Fruit fly (Drosophila melanogaster) whole organism, embryonic: ENCODE data around the gene Lcp65Ag2.

ENCODE experiments used
- Abd-B ChIP-seq: fragments of 200-800 bp; sonication (Bioruptor generic); optimal IDR thresholded peaks from 2 replicates; lab custom pipeline; 2018; ENCODE audit warnings: missing biosample characterization, mild to moderate bottlenecking, missing genetic modification characterization, moderate library complexity
- B-H1 ChIP-seq: fragments of 200-800 bp; sonication (Bioruptor generic); IDR thresholded peaks from 3 replicates; pipeline ENCODE4 v1.3.6; 2022; ENCODE audit warnings: missing biosample characterization, missing genetic modification characterization
- BtbVII ChIP-seq: fragments of 200-800 bp; sonication (Bioruptor generic); optimal IDR thresholded peaks from 3 replicates; lab custom pipeline; 2017; ENCODE audit warnings: missing biosample characterization, mild to moderate bottlenecking, missing genetic modification characterization
- CG10321 ChIP-seq: fragments of 200-800 bp; sonication (Bioruptor generic); IDR thresholded peaks from 2 replicates; pipeline ENCODE4 v1.3.6; 2022; ENCODE audit warnings: missing biosample characterization, missing genetic modification characterization
- CG13123 ChIP-seq: fragments of 200-800 bp; sonication (Bioruptor generic); optimal IDR thresholded peaks from 2 replicates; lab custom pipeline; 2016; ENCODE audit warnings: missing biosample characterization, missing genetic modification characterization
- CG14441 ChIP-seq: fragments of 200-800 bp; sonication (Bioruptor generic); IDR thresholded peaks from 2 replicates; pipeline ENCODE4 v1.3.6; 2022; ENCODE audit warnings: missing biosample characterization, missing genetic modification characterization
- CG17359 ChIP-seq: fragments of 200-800 bp; sonication (Bioruptor generic); optimal IDR thresholded peaks from 3 replicates; lab custom pipeline; 2018; ENCODE audit warnings: missing biosample characterization, mild to moderate bottlenecking, missing genetic modification characterization, moderate library complexity
- CG18011 ChIP-seq: fragments of 200-800 bp; sonication (Bioruptor generic); optimal IDR thresholded peaks from 2 replicates; lab custom pipeline; 2017; ENCODE audit warnings: missing biosample characterization, missing genetic modification characterization, mild to moderate bottlenecking, moderate library complexity, missing genotype
- CG2875 ChIP-seq: fragments of 200-800 bp; sonication (Bioruptor generic); optimal IDR thresholded peaks from 2 replicates; lab custom pipeline; 2017; ENCODE audit warnings: missing biosample characterization, mild to moderate bottlenecking, missing genetic modification characterization, missing genetic modification reagents
- CG4282 ChIP-seq: fragments of 200-800 bp; sonication (Bioruptor generic); optimal IDR thresholded peaks from 2 replicates; lab custom pipeline; 2016; ENCODE audit warnings: missing biosample characterization, missing genetic modification characterization
- CG4404 ChIP-seq: fragments of 200-800 bp; sonication (Bioruptor generic); IDR thresholded peaks from 2 replicates; pipeline ENCODE4 v1.3.6; 2022; ENCODE audit warnings: missing biosample characterization, missing genetic modification characterization
- CG4820 ChIP-seq: fragments of 200-800 bp; sonication (Bioruptor generic); optimal IDR thresholded peaks from 3 replicates; lab custom pipeline; 2016; ENCODE audit warnings: missing biosample characterization, missing genetic modification characterization
- CG5953 ChIP-seq: fragments of 200-800 bp; sonication (Bioruptor generic); IDR thresholded peaks from 2 replicates; pipeline ENCODE4 v1.3.6; 2022; ENCODE audit warnings: missing biosample characterization, missing genetic modification characterization
- CG7987 ChIP-seq: fragments of 200-800 bp; sonication (Bioruptor generic); optimal IDR thresholded peaks from 2 replicates; lab custom pipeline; 2018; ENCODE audit warnings: missing biosample characterization, mild to moderate bottlenecking, missing genetic modification characterization, moderate library complexity
- CG8089 ChIP-seq: fragments of 200-800 bp; sonication (Bioruptor generic); optimal IDR thresholded peaks from 3 replicates; lab custom pipeline; 2016; ENCODE audit warnings: missing biosample characterization, missing genetic modification characterization
- CG8290 ChIP-seq, 3 experiments: fragments of 200-800 bp; sonication (Bioruptor generic); optimal IDR thresholded peaks; 2 replicates each; lab custom pipeline; 2016 to 2019; ENCODE audit warnings: missing biosample characterization in 3 of 3, missing genetic modification characterization in 3 of 3, mild to moderate bottlenecking in 2 of 3, moderate library complexity in 1 of 3
- CG9609 ChIP-seq: fragments of 200-800 bp; sonication (Bioruptor generic); optimal IDR thresholded peaks from 3 replicates; lab custom pipeline; 2016; ENCODE audit warnings: missing biosample characterization, missing genetic modification characterization
- Dbx ChIP-seq: fragments of 200-800 bp; sonication (Bioruptor generic); IDR thresholded peaks from 3 replicates; pipeline ENCODE4 v1.3.6; 2022; ENCODE audit warnings: missing biosample characterization, missing genetic modification characterization
- Dip2 ChIP-seq: fragments of 200-800 bp; sonication (Bioruptor generic); IDR thresholded peaks from 2 replicates; pipeline ENCODE4 v1.3.6; 2022; ENCODE audit warnings: missing biosample characterization, missing genetic modification characterization
- Doc3 ChIP-seq: fragments of 200-800 bp; sonication (Bioruptor generic); IDR thresholded peaks from 3 replicates; pipeline ENCODE4 v1.3.6; 2022; ENCODE audit warnings: missing biosample characterization, missing genetic modification characterization; ENCODE audit not compliant: partially characterized antibody
- Elba2 ChIP-seq: fragments of 200-800 bp; sonication (Bioruptor generic); optimal IDR thresholded peaks from 3 replicates; lab custom pipeline; 2016; ENCODE audit warnings: missing biosample characterization, missing genetic modification characterization
- Ets65A ChIP-seq: fragments of 200-800 bp; sonication (Bioruptor generic); peaks from one replicate; lab custom pipeline; 2016; ENCODE audit warnings: missing biosample characterization, missing genetic modification characterization
- H15 ChIP-seq: fragments of 200-800 bp; sonication (Bioruptor generic); IDR thresholded peaks from 3 replicates; pipeline ENCODE4 v1.3.6; 2022; ENCODE audit warnings: missing biosample characterization, missing genetic modification characterization
- HLH54F ChIP-seq: fragments of 200-800 bp; sonication (Bioruptor generic); optimal IDR thresholded peaks from 3 replicates; lab custom pipeline; 2016; ENCODE audit warnings: missing biosample characterization, missing genetic modification characterization
- HLHmδ ChIP-seq: fragments of 200-800 bp; sonication (Bioruptor generic); optimal IDR thresholded peaks from 2 replicates; lab custom pipeline; 2018; ENCODE audit warnings: missing biosample characterization, mild to moderate bottlenecking, missing genetic modification characterization, moderate library complexity
- HmgD ChIP-seq: fragments of 200-800 bp; sonication (Bioruptor generic); optimal IDR thresholded peaks from 3 replicates; lab custom pipeline; 2016; ENCODE audit warnings: missing biosample characterization, missing genetic modification characterization
- Hsf ChIP-seq: fragments of 200-800 bp; sonication (Bioruptor generic); optimal IDR thresholded peaks from 3 replicates; lab custom pipeline; 2016; ENCODE audit warnings: missing biosample characterization, missing genetic modification characterization
- Lim3 ChIP-seq: fragments of 200-800 bp; sonication (Bioruptor generic); IDR thresholded peaks from 2 replicates; pipeline ENCODE4 v1.3.6; 2022; ENCODE audit warnings: missing biosample characterization, missing genetic modification characterization
- Pdp1 ChIP-seq, 2 experiments: fragments of 200-800 bp; sonication (Bioruptor generic); optimal IDR thresholded peaks; 3 replicates each; lab custom pipeline; 2016; ENCODE audit warnings: missing biosample characterization in 2 of 2, missing genetic modification characterization in 2 of 2, mild to moderate bottlenecking in 1 of 2, moderate library complexity in 1 of 2
- Sry-β ChIP-seq: fragments of 200-800 bp; sonication (Bioruptor generic); optimal IDR thresholded peaks from 2 replicates; lab custom pipeline; 2018; ENCODE audit warnings: missing biosample characterization, mild to moderate bottlenecking, missing genetic modification characterization, moderate library complexity
- Sry-δ ChIP-seq: fragments of 200-800 bp; sonication (Bioruptor generic); optimal IDR thresholded peaks from 2 replicates; lab custom pipeline; 2016; ENCODE audit warnings: missing biosample characterization, missing genetic modification characterization
- TFAM ChIP-seq: fragments of 200-800 bp; sonication (Bioruptor generic); optimal IDR thresholded peaks from 2 replicates; lab custom pipeline; 2017; ENCODE audit warnings: missing biosample characterization, missing genetic modification characterization, inconsistent platforms
- ash1 ChIP-seq: fragments of 200-800 bp; sonication (Bioruptor generic); optimal IDR thresholded peaks from 2 replicates; lab custom pipeline; 2018; ENCODE audit warnings: missing biosample characterization, mild to moderate bottlenecking, missing genetic modification characterization
- ato ChIP-seq: fragments of 200-800 bp; sonication (Bioruptor generic); IDR thresholded peaks from 2 replicates; pipeline ENCODE4 v1.3.6; 2022; ENCODE audit warnings: missing biosample characterization, missing genetic modification characterization; ENCODE audit not compliant: partially characterized antibody
- cg ChIP-seq: fragments of 200-800 bp; sonication (Bioruptor generic); optimal IDR thresholded peaks from 3 replicates; lab custom pipeline; 2019; ENCODE audit warnings: missing biosample characterization, mild to moderate bottlenecking, missing genetic modification characterization, moderate library complexity
- chif ChIP-seq, 2 experiments: fragments of 200-800 bp; sonication (Bioruptor generic); optimal IDR thresholded peaks; 3 replicates each; lab custom pipeline; 2016; ENCODE audit warnings: missing biosample characterization in 2 of 2, missing genetic modification characterization in 2 of 2
- crc ChIP-seq: fragments of 200-800 bp; sonication (Bioruptor generic); optimal IDR thresholded peaks from 2 replicates; lab custom pipeline; 2016; ENCODE audit warnings: missing biosample characterization, missing genetic modification characterization
- dati ChIP-seq: fragments of 200-800 bp; sonication (Bioruptor generic); IDR thresholded peaks from 2 replicates; pipeline ENCODE4 v1.3.6; 2022; ENCODE audit warnings: missing biosample characterization, missing genetic modification characterization
- ems ChIP-seq: fragments of 200-800 bp; sonication (Bioruptor generic); optimal IDR thresholded peaks from 3 replicates; lab custom pipeline; 2016; ENCODE audit warnings: missing biosample characterization, missing genetic modification characterization
- exex ChIP-seq: fragments of 200-800 bp; sonication (Bioruptor generic); optimal IDR thresholded peaks from 4 replicates; lab custom pipeline; 2018; ENCODE audit warnings: missing biosample characterization, mild to moderate bottlenecking, missing genetic modification characterization, moderate library complexity
- gce ChIP-seq: fragments of 200-800 bp; sonication (Bioruptor generic); IDR thresholded peaks from 3 replicates; pipeline ENCODE4 v1.3.6; 2022; ENCODE audit warnings: missing biosample characterization, missing genetic modification characterization
- gfzf ChIP-seq: fragments of 200-800 bp; sonication (Bioruptor generic); optimal IDR thresholded peaks from 2 replicates; lab custom pipeline; 2016; ENCODE audit warnings: missing biosample characterization, mild to moderate bottlenecking, missing genetic modification characterization, moderate library complexity
- inv ChIP-seq: fragments of 200-800 bp; sonication (Bioruptor generic); IDR thresholded peaks from 2 replicates; pipeline ENCODE4 v1.3.6; 2022; ENCODE audit warnings: missing biosample characterization, missing genetic modification characterization; ENCODE audit not compliant: partially characterized antibody
- knrl ChIP-seq: fragments of 200-800 bp; sonication (Bioruptor generic); IDR thresholded peaks from 3 replicates; pipeline ENCODE4 v1.3.6; 2022; ENCODE audit warnings: missing biosample characterization, missing genetic modification characterization; ENCODE audit not compliant: partially characterized antibody
- pita ChIP-seq: fragments of 200-800 bp; sonication (Bioruptor generic); optimal IDR thresholded peaks from 2 replicates; lab custom pipeline; 2017; ENCODE audit warnings: missing biosample characterization, mild to moderate bottlenecking, missing genetic modification characterization
- scrt ChIP-seq: fragments of 200-800 bp; sonication (Bioruptor generic); optimal IDR thresholded peaks from 2 replicates; lab custom pipeline; 2018; ENCODE audit warnings: missing biosample characterization, mild to moderate bottlenecking, missing genetic modification characterization, moderate library complexity
- slbo ChIP-seq: fragments of 200-800 bp; sonication (Bioruptor generic); IDR thresholded peaks from 2 replicates; pipeline ENCODE4 v1.3.6; 2022; ENCODE audit warnings: missing biosample characterization, missing genetic modification characterization
- sug ChIP-seq: fragments of 200-800 bp; optimal IDR thresholded peaks from 2 replicates; lab custom pipeline; 2019; ENCODE audit warnings: missing biosample characterization, mild to moderate bottlenecking, missing genetic modification characterization, moderate library complexity
- tap ChIP-seq: fragments of 200-800 bp; optimal IDR thresholded peaks from 3 replicates; lab custom pipeline; 2019; ENCODE audit warnings: missing biosample characterization, mild to moderate bottlenecking, missing genetic modification characterization, moderate library complexity
- twi ChIP-seq: fragments of 200-800 bp; optimal IDR thresholded peaks from 2 replicates; lab custom pipeline; 2019; ENCODE audit warnings: missing biosample characterization, mild to moderate bottlenecking, missing genetic modification characterization, moderate library complexity
- usp ChIP-seq: fragments of >200 bp; optimal IDR thresholded peaks from 2 replicates; lab custom pipeline; 2017; ENCODE audit warnings: missing biosample characterization, missing genetic modification characterization

Gene Lcp65Ag2

dm6 chr3L:6181776-6182175 lies 48.4 kb upstream of the Lcp65Ag2 start, which contains the start of gene CG10274 (continued):
- TF ChIP-seq Pdp1 (GFP tag; optimal IDR thresholded peaks at IDR 0.05; lab: Kevin White, UChicago) (peak in 1 of 2 experiments; percentile 67), sug (peak; percentile 84), chif (GFP tag; optimal IDR thresholded peaks at IDR 0.05; lab: Kevin White, UChicago) (peak; percentile 58 to 71), CG4282 (GFP tag; lab: Kevin White, UChicago) (no peak), tap (no peak), Elba2 (GFP tag; lab: Kevin White, UChicago) (peak; percentile 50), CG14441 (GFP tag; lab: Robert Waterston, UW) (peak; percentile 61), CG8089 (GFP tag; lab: Kevin White, UChicago) (peak; percentile 36), Ets65A (peak; percentile 98), CG5953 (no peak), ems (peak; percentile 64), inv (no peak), Abd-B (peak; percentile 79), Dbx (GFP tag; lab: Robert Waterston, UW) (peak; percentile 81), TFAM (GFP tag; lab: Kevin White, UChicago) (no peak), Lim3 (GFP tag; lab: Robert Waterston, UW) (no peak), CG7987 (peak; percentile 1), Sry-β (GFP tag; lab: Kevin White, UChicago) (peak; percentile 100), HLH54F (GFP tag; lab: Kevin White, UChicago) (peak; percentile 79), ash1 (GFP tag; lab: Kevin White, UChicago) (no peak), H15 (GFP tag; lab: Robert Waterston, UW) (peak; percentile 47; the same call in 1 of the 3 replicates), B-H1 (GFP tag; lab: Robert Waterston, UW) (peak; percentile 44; the same call in 2 of the 3 replicates), gfzf (peak; percentile 52), CG18011 (GFP tag; lab: Kevin White, UChicago) (peak; percentile 59), knrl (GFP tag; lab: Robert Waterston, UW) (peak; percentile 21; the same call in 1 of the 3 replicates), cg (no peak), scrt (no peak), CG2875 (GFP tag; lab: Kevin White, UChicago) (no peak), dati (no peak), CG13123 (GFP tag; lab: Kevin White, UChicago) (peak; percentile 36), CG17359 (tag; lab: Kevin White, UChicago) (no peak), slbo (peak; percentile 84), pita (GFP tag; lab: Kevin White, UChicago) (no peak), CG10321 (no peak), Dip2 (no peak), CG4820 (GFP tag; lab: Kevin White, UChicago) (peak; percentile 78), Sry-δ (GFP tag; lab: Kevin White, UChicago) (peak; percentile 44), BtbVII (GFP tag; lab: Kevin White, UChicago) (no peak), twi (tag; lab: Kevin White, UChicago) (peak; percentile 70), HmgD (GFP tag; lab: Kevin White, UChicago) (peak; percentile 6), HLHmδ (GFP tag; lab: Kevin White, UChicago) (no peak), gce (GFP tag; lab: Robert Waterston, UW) (no peak), CG4404 (GFP tag; lab: Robert Waterston, UW) (peak; percentile 71), exex (no peak), crc (GFP tag; lab: Kevin White, UChicago) (peak; percentile 44), usp (GFP tag; lab: Kevin White, UChicago) (no peak), CG8290 (GFP tag; optimal IDR thresholded peaks at IDR 0.05; lab: Kevin White, UChicago) (no peak), CG8290 (tag; optimal IDR thresholded peaks at IDR 0.05; lab: Kevin White, UChicago) (no peak), Hsf (GFP tag; lab: Kevin White, UChicago) (peak; percentile 87), CG9609 (GFP tag; lab: Kevin White, UChicago) (peak; percentile 67), Doc3 (GFP tag; lab: Robert Waterston, UW) (no peak), ato (GFP tag; lab: Robert Waterston, UW) (no peak)
